Fruit fly (Drosophila melanogaster): Measurements from ENCODE around the gene ClC-c.
A peak's percentile ranks its signal among the peaks of the same experiment; 100 is the strongest.

ClC-c gene

dm6 chr3L:16090330-16090803, at the start of gene ClC-c, which contains the start of gene CG5235:
Gene ClC-c (plus strand): TSS chr3L:16090454.
Gene CG5235 (minus strand): TSS chr3L:16090392.
- TF ChIP-seq CG8478 (optimal IDR thresholded peaks at IDR 0.05) = no peak
- peak in 1 of 2 experiments; percentile 28 for TF ChIP-seq CTCF (optimal IDR thresholded peaks at IDR 0.05)

DNA sequence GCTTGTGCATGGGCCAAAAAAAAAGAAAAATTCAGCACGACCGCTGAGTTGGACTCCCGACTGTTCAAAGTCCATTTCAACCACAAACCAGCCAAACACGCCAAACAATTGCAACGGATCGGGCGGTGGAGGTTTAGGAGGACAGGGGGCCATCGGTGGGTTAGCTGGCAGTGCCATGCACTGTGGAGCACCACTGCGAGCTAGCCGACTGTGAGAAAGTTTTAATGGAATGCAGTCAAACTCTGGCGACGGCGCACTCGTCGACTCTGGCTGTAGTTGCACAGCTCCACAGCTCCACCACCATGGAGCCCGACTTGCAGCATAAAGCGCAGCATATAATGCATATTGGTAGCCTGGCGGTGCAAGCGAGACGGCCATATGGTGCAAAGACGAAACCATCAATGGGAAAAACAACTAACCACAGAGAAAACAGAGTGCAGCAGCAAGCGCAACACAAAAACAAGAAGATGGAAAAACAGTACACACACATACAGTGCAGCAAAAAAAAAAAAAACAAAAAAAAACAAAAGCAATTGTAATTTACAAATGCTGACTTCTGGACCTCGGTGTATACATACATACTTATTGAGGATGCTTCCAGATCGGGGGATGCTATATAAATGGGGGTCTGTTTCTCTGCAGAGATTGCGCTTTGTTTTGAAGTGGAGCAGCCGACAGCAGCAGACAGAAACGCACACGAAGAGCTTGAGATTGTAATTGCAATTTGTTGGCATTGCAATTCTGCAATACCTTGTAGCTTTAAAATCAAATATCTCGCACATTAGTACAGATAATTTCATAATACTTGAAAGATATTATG, 48.8 kb upstream of the ClC-c start:
- no peak for TF ChIP-seq CTCF (optimal IDR thresholded peaks at IDR 0.05)
- no peak for TF ChIP-seq CG8478 (optimal IDR thresholded peaks at IDR 0.05)

dm6 chr3L:16042080-16042344, 48.2 kb upstream of the ClC-c start:
- no peak for TF ChIP-seq CG8478 (optimal IDR thresholded peaks at IDR 0.05)

- TF ChIP-seq CTCF (optimal IDR thresholded peaks at IDR 0.05) = no peak
Observed at dm6 chr3L:16042640-16043039, 47.6 kb upstream of the ClC-c start.

- TF ChIP-seq CTCF (optimal IDR thresholded peaks at IDR 0.05) = no peak
- no peak for TF ChIP-seq CG8478 (optimal IDR thresholded peaks at IDR 0.05)
Observed at dm6 chr3L:16043045-16043781, 47.0 kb upstream of the ClC-c start.

dm6 chr3L:16043782-16044352, 46.4 kb upstream of the ClC-c start:
- TF ChIP-seq CTCF (optimal IDR thresholded peaks at IDR 0.05) (no peak), CG8478 (optimal IDR thresholded peaks at IDR 0.05) (no peak)

DNA sequence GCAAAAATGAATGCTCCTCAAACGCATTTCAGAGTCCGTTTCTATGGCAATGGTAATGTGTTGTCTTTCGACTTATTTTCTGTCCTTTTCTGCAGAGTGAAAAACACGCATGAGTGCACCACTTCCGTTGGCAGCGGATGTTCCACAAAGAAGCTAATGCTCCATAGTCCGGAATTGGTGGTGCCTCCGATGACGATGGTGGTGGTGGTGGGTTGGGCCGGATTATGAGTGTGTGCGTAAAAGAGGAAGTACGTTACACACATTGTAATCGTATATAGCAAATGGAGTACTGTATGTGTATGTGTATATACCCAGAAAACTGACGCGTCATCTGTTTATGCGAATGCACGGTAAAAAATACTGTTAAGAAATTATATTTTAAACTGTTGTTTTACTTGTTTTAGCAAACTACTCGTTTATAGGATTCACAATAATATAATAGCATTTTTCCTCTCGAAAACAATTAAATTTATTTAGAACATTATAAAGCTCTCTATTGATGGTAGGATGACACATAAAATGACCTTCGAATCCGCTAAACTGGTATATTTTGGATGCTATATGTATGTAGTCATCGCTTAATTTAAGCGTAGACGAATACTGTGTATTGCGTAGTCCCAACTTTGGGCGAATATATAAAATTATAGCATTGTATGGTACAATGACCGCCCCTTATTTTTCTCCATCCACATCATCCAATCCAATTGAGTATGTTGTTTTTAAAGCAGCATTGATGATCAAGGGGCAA, 45.0 kb upstream of the ClC-c start:
- TF ChIP-seq CG8478 (optimal IDR thresholded peaks at IDR 0.05) (no peak), CTCF (optimal IDR thresholded peaks at IDR 0.05) (no peak)

dm6 chr3L:16045831-16046336, 44.4 kb upstream of the ClC-c start:
- TF ChIP-seq CTCF (optimal IDR thresholded peaks at IDR 0.05) = no peak

DNA sequence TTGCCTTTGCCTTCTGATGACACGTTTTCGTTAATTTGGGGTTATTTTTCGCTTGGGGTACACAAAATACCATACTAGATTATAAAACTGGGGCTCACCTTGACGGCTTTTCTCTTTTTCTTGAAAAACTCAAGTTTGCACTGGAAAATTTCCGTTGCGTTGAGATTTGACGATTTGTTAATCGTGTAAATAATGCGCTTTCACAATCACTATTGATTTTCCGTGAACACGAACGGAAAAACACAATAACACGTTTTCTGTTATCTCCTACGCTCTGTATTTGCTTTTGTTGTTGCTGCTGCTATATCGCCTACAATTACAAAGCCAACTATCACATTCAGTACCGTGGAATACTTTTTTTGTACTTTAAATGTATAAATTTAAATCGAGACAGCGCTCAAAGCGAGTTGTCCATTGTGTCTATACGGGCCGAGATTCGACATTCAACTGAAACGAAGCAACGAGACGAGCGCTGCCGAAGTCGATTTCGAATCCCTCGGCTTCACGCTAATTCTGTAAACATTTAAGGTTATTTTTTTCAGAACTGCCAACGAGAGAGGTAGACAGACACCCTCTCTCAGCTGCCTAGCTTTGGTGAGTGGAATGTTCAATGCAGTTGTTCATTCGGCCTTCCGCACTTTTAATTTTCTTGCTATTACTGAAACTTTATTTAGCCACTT, 43.7 kb upstream of the ClC-c start:
- TF ChIP-seq CTCF (optimal IDR thresholded peaks at IDR 0.05) = no peak
- no peak for TF ChIP-seq CG8478 (optimal IDR thresholded peaks at IDR 0.05)

dm6 chr3L:16047105-16047504, 43.1 kb upstream of the ClC-c start:
- TF ChIP-seq CG8478 (optimal IDR thresholded peaks at IDR 0.05) (no peak), CTCF (optimal IDR thresholded peaks at IDR 0.05) (no peak)

DNA sequence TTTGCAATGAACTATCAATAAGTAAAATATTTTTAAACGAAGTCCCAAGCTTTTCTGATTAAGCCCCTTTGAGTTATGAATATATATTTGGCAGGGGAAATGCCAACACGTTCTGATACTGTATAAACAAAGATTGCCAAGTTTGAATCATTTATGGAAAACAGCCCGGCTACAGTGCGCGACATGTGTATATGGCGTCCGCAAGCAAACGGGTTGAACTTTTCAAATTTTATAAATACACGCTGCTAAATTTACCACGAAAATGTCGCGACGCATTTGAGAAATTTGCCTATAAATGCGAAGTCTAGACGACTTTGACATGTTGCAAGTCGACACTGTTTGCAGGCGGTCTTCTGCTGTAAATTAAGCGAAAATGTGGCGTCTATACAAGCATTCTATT, 42.2 kb upstream of the ClC-c start:
- no peak for TF ChIP-seq CTCF (optimal IDR thresholded peaks at IDR 0.05)
- no peak for TF ChIP-seq CG8478 (optimal IDR thresholded peaks at IDR 0.05)

- TF ChIP-seq CTCF (optimal IDR thresholded peaks at IDR 0.05) = no peak
- no peak for TF ChIP-seq CG8478 (optimal IDR thresholded peaks at IDR 0.05)
Observed at dm6 chr3L:16048722-16049459, 41.4 kb upstream of the ClC-c start.

dm6 chr3L:16049955-16050886, 40.0 kb upstream of the ClC-c start:
- TF ChIP-seq CG8478 (optimal IDR thresholded peaks at IDR 0.05) (no peak), CTCF (optimal IDR thresholded peaks at IDR 0.05) (peak in 1 of 2 experiments; percentile 13)
